Fruit fly (Drosophila melanogaster) whole organism, prepupa: Measurements from ENCODE around the gene Cad87A.

Source experiments
- Blimp-1 ChIP-seq: fragments of 200-800 bp; sonication (Bioruptor generic); optimal IDR thresholded peaks from 3 replicates; lab custom pipeline; 2017; ENCODE audit warnings: missing biosample characterization, missing genetic modification characterization, mild to moderate bottlenecking, moderate library complexity, missing genetic modification reagents
- CG10631 ChIP-seq: fragments of 200-800 bp; sonication (Bioruptor generic); optimal IDR thresholded peaks from 2 replicates; lab custom pipeline; 2016; ENCODE audit warnings: missing biosample characterization, missing genetic modification characterization
- CG11294 ChIP-seq: fragments of 200-800 bp; sonication (Bioruptor generic); IDR thresholded peaks from 2 replicates; pipeline ENCODE4 v1.3.6; 2022; ENCODE audit warnings: missing biosample characterization, missing genetic modification characterization
- CG11762 ChIP-seq: fragments of 200-800 bp; sonication (Bioruptor generic); optimal IDR thresholded peaks from 3 replicates; lab custom pipeline; 2016; ENCODE audit warnings: missing biosample characterization, missing genetic modification characterization; ENCODE audit not compliant: insufficient read depth
- CG11902 ChIP-seq: fragments of 200-800 bp; sonication (Bioruptor generic); optimal IDR thresholded peaks from 3 replicates; lab custom pipeline; 2016; ENCODE audit warnings: missing biosample characterization, missing genetic modification characterization
- CG15336 ChIP-seq: fragments of 200-800 bp; sonication (Bioruptor generic); IDR thresholded peaks from 2 replicates; pipeline ENCODE4 v1.3.6; 2022; ENCODE audit warnings: missing biosample characterization, missing genetic modification characterization
- CG16779 ChIP-seq: fragments of 200-800 bp; sonication (Bioruptor generic); optimal IDR thresholded peaks from 3 replicates; lab custom pipeline; 2017; ENCODE audit warnings: missing biosample characterization, mild to moderate bottlenecking, missing genetic modification characterization
- CG3032 ChIP-seq: fragments of 200-800 bp; optimal IDR thresholded peaks from 2 replicates; lab custom pipeline; 2019; ENCODE audit warnings: missing biosample characterization, mild to moderate bottlenecking, missing genetic modification characterization, moderate library complexity
- CG31627 ChIP-seq: fragments of 200-800 bp; sonication (Bioruptor generic); optimal IDR thresholded peaks from 3 replicates; lab custom pipeline; 2016; ENCODE audit warnings: missing biosample characterization, missing genetic modification characterization
- CG32006 ChIP-seq: fragments of 200-800 bp; sonication (Bioruptor generic); optimal IDR thresholded peaks from 3 replicates; lab custom pipeline; 2017; ENCODE audit warnings: missing biosample characterization, mild to moderate bottlenecking, missing genetic modification characterization
- CG34406 ChIP-seq: fragments of 200-800 bp; sonication (Bioruptor generic); optimal IDR thresholded peaks from 3 replicates; lab custom pipeline; 2016; ENCODE audit warnings: missing biosample characterization, missing genetic modification characterization
- CG3919 ChIP-seq: fragments of 200-800 bp; sonication (Bioruptor generic); optimal IDR thresholded peaks from 3 replicates; lab custom pipeline; 2016; ENCODE audit warnings: missing biosample characterization, missing genetic modification characterization
- CG4318 ChIP-seq: fragments of 200-800 bp; sonication (Bioruptor generic); optimal IDR thresholded peaks from 3 replicates; lab custom pipeline; 2017; ENCODE audit warnings: missing biosample characterization, mild to moderate bottlenecking, missing genetic modification characterization
- CG6163 ChIP-seq: fragments of 200-800 bp; sonication (Bioruptor generic); IDR thresholded peaks from 3 replicates; pipeline ENCODE4 v1.3.6; 2022; ENCODE audit warnings: missing biosample characterization, missing genetic modification characterization
- CG6276 ChIP-seq: fragments of 200-800 bp; sonication (Bioruptor generic); optimal IDR thresholded peaks from 2 replicates; lab custom pipeline; 2017; ENCODE audit warnings: missing biosample characterization, mild to moderate bottlenecking, missing genetic modification characterization
- CG6792 ChIP-seq: fragments of 200-800 bp; sonication (Bioruptor generic); optimal IDR thresholded peaks from 3 replicates; lab custom pipeline; 2016; ENCODE audit warnings: missing biosample characterization, missing genetic modification characterization
- CG6808 ChIP-seq: fragments of 200-800 bp; sonication (Bioruptor generic); optimal IDR thresholded peaks from 3 replicates; lab custom pipeline; 2017; ENCODE audit warnings: missing biosample characterization, missing genetic modification characterization, mild to moderate bottlenecking, moderate library complexity, missing genetic modification reagents
- CG8632 ChIP-seq: fragments of 200-800 bp; sonication (Bioruptor generic); optimal IDR thresholded peaks from 3 replicates; lab custom pipeline; 2016; ENCODE audit warnings: missing biosample characterization, missing genetic modification characterization
- CG9139 ChIP-seq: fragments of 200-800 bp; sonication (Bioruptor generic); optimal IDR thresholded peaks from 3 replicates; lab custom pipeline; 2017; ENCODE audit warnings: missing biosample characterization, mild to moderate bottlenecking, missing genetic modification characterization
- Eip75B ChIP-seq: fragments of 200-800 bp; sonication (Bioruptor generic); optimal IDR thresholded peaks from 3 replicates; lab custom pipeline; 2016; ENCODE audit warnings: missing biosample characterization, missing genetic modification characterization
- Eip78C ChIP-seq: fragments of 200-800 bp; sonication (Bioruptor generic); peaks from one replicate; lab custom pipeline; 2016; ENCODE audit warnings: missing biosample characterization, missing genetic modification characterization
- Eip93F ChIP-seq: fragments of 200-800 bp; sonication (Bioruptor generic); optimal IDR thresholded peaks from 2 replicates; lab custom pipeline; 2016; ENCODE audit warnings: missing biosample characterization, mild to moderate bottlenecking, missing genetic modification characterization
- Hr38 ChIP-seq: sonication (Bioruptor generic); optimal IDR thresholded peaks from 2 replicates; lab custom pipeline; 2016; ENCODE audit warnings: missing biosample characterization, missing genetic modification characterization
- Hr39 ChIP-seq: fragments of 200-800 bp; sonication (Bioruptor generic); optimal IDR thresholded peaks from 2 replicates; lab custom pipeline; 2016; ENCODE audit warnings: missing biosample characterization, missing genetic modification characterization
- Hr4 ChIP-seq: fragments of 200-800 bp; sonication (Bioruptor generic); optimal IDR thresholded peaks from 3 replicates; lab custom pipeline; 2016; ENCODE audit warnings: missing biosample characterization, missing genetic modification characterization
- Lpt ChIP-seq: fragments of 200-800 bp; sonication (Bioruptor generic); optimal IDR thresholded peaks from 3 replicates; lab custom pipeline; 2016; ENCODE audit warnings: missing biosample characterization, missing genetic modification characterization
- Met ChIP-seq: fragments of 200-800 bp; sonication (Bioruptor generic); optimal IDR thresholded peaks from 3 replicates; lab custom pipeline; 2016; ENCODE audit warnings: missing biosample characterization, missing genetic modification characterization
- OdsH ChIP-seq: fragments of 200-800 bp; sonication (Bioruptor generic); optimal IDR thresholded peaks from 3 replicates; lab custom pipeline; 2016; ENCODE audit warnings: missing biosample characterization, missing genetic modification characterization
- Smox ChIP-seq: fragments of 200-800 bp; sonication (Bioruptor generic); optimal IDR thresholded peaks from 3 replicates; lab custom pipeline; 2016; ENCODE audit warnings: missing biosample characterization, missing genetic modification characterization
- Sox102F ChIP-seq: fragments of 200-800 bp; sonication (Bioruptor generic); optimal IDR thresholded peaks from 2 replicates; lab custom pipeline; 2016; ENCODE audit warnings: missing biosample characterization, mild to moderate bottlenecking, missing genetic modification characterization
- Sox14 ChIP-seq: fragments of 200-800 bp; sonication (Bioruptor generic); optimal IDR thresholded peaks from 3 replicates; lab custom pipeline; 2016; ENCODE audit warnings: missing biosample characterization, missing genetic modification characterization
- Sox15 ChIP-seq: fragments of 200-800 bp; sonication (Bioruptor generic); optimal IDR thresholded peaks from 3 replicates; lab custom pipeline; 2016; ENCODE audit warnings: missing biosample characterization, missing genetic modification characterization
- achi ChIP-seq: fragments of 200-800 bp; sonication (Bioruptor generic); optimal IDR thresholded peaks from 3 replicates; lab custom pipeline; 2016; ENCODE audit warnings: missing biosample characterization, missing genetic modification characterization
- acj6 ChIP-seq: fragments of 200-800 bp; sonication (Bioruptor generic); optimal IDR thresholded peaks from 3 replicates; lab custom pipeline; 2016; ENCODE audit warnings: missing biosample characterization, missing genetic modification characterization
- cyc ChIP-seq: fragments of 200-800 bp; sonication (Bioruptor generic); optimal IDR thresholded peaks from 3 replicates; lab custom pipeline; 2016; ENCODE audit warnings: missing biosample characterization, missing genetic modification characterization
- dac ChIP-seq: fragments of 200-800 bp; sonication (Bioruptor generic); optimal IDR thresholded peaks from 2 replicates; lab custom pipeline; 2017; ENCODE audit warnings: missing biosample characterization, mild to moderate bottlenecking, missing genetic modification characterization
- dsx ChIP-seq: fragments of 200-800 bp; optimal IDR thresholded peaks from 3 replicates; lab custom pipeline; 2019; ENCODE audit warnings: missing biosample characterization, mild to moderate bottlenecking, missing genetic modification characterization, moderate library complexity; ENCODE audit not compliant: poor library complexity, severe bottlenecking
- eg ChIP-seq: fragments of 200-800 bp; sonication (Bioruptor generic); IDR thresholded peaks from 3 replicates; pipeline ENCODE4 v1.3.6; 2022; ENCODE audit warnings: missing biosample characterization, missing genetic modification characterization
- fd59A ChIP-seq: fragments of 200-800 bp; sonication (Bioruptor generic); optimal IDR thresholded peaks from 2 replicates; lab custom pipeline; 2017; ENCODE audit warnings: missing biosample characterization, mild to moderate bottlenecking, missing genetic modification characterization, missing genetic modification reagents
- fd85E ChIP-seq: fragments of 200-800 bp; sonication (Bioruptor generic); optimal IDR thresholded peaks from 3 replicates; lab custom pipeline; 2016; ENCODE audit warnings: missing biosample characterization, missing genetic modification characterization
- fkh ChIP-seq: fragments of 200-800 bp; sonication (Bioruptor generic); optimal IDR thresholded peaks from 3 replicates; lab custom pipeline; 2017; ENCODE audit warnings: missing biosample characterization, mild to moderate bottlenecking, missing genetic modification characterization, moderate library complexity
- lz ChIP-seq: fragments of 200-800 bp; sonication (Bioruptor generic); optimal IDR thresholded peaks from 3 replicates; lab custom pipeline; 2016; ENCODE audit warnings: missing biosample characterization, missing genetic modification characterization
- net ChIP-seq: fragments of 200-800 bp; sonication (Bioruptor generic); optimal IDR thresholded peaks from 3 replicates; lab custom pipeline; 2016; ENCODE audit warnings: missing biosample characterization, missing genetic modification characterization
- pdm3 ChIP-seq: fragments of 200-800 bp; sonication (Bioruptor generic); optimal IDR thresholded peaks from 3 replicates; lab custom pipeline; 2016; ENCODE audit warnings: missing biosample characterization, missing genetic modification characterization
- salr ChIP-seq, 2 experiments: fragments of 200-800 bp; sonication (Bioruptor generic); optimal IDR thresholded peaks; 3 replicates each; lab custom pipeline; 2016 to 2018; ENCODE audit warnings: missing biosample characterization in 2 of 2, missing genetic modification characterization in 2 of 2, mild to moderate bottlenecking in 1 of 2
- spab ChIP-seq: fragments of 200-800 bp; sonication (Bioruptor generic); optimal IDR thresholded peaks from 2 replicates; lab custom pipeline; 2017; ENCODE audit warnings: missing biosample characterization, mild to moderate bottlenecking, missing genetic modification characterization, missing genetic modification reagents
- ss ChIP-seq, 2 experiments: fragments of 200-800 bp; sonication (Bioruptor generic); optimal IDR thresholded peaks; 2 replicates in 1 of 2; 3 replicates in 1 of 2; lab custom pipeline; 2017 to 2018; ENCODE audit warnings: mild to moderate bottlenecking in 2 of 2, missing biosample characterization in 2 of 2, missing genetic modification characterization in 2 of 2, moderate library complexity in 1 of 2
- svp ChIP-seq: fragments of 200-800 bp; sonication (Bioruptor generic); peaks from one replicate; lab custom pipeline; 2016; ENCODE audit warnings: missing biosample characterization, missing genetic modification characterization
- vri ChIP-seq: fragments of 200-800 bp; sonication (Bioruptor generic); optimal IDR thresholded peaks from 3 replicates; lab custom pipeline; 2016; ENCODE audit warnings: missing biosample characterization, mild to moderate bottlenecking, missing genetic modification characterization

The Cad87A gene

dm6 chr3R:11850917-11851897 is 97.7 kb downstream of the Cad87A start:
- peak; percentile 96 for TF ChIP-seq dac (GFP tag; lab: Kevin White, UChicago)
- TF ChIP-seq fd59A = peak; percentile 75
- no peak for TF ChIP-seq fd85E (GFP tag; lab: Kevin White, UChicago)
- peak; percentile 79 for TF ChIP-seq Met
- TF ChIP-seq vri (GFP tag; lab: Kevin White, UChicago) = no peak
- peak; percentile 79 for TF ChIP-seq dsx (GFP tag; lab: Kevin White, UChicago)
- TF ChIP-seq ss (GFP tag; optimal IDR thresholded peaks at IDR 0.05; lab: Kevin White, UChicago) = peak; percentile 68 to 75
- peak; percentile 84 for TF ChIP-seq CG3032
- TF ChIP-seq CG11294 (GFP tag; lab: Robert Waterston, UW) = peak; percentile 87
- TF ChIP-seq CG6808 (GFP tag; lab: Kevin White, UChicago) = peak; percentile 79
- peak; percentile 96 for TF ChIP-seq Lpt (GFP tag; lab: Kevin White, UChicago)
- TF ChIP-seq eg (GFP tag; lab: Robert Waterston, UW) = peak; percentile 91
- TF ChIP-seq CG32006 = peak; percentile 98
- peak; percentile 95 for TF ChIP-seq CG6276
- peak; percentile 75 for TF ChIP-seq CG6792 (GFP tag; lab: Kevin White, UChicago)
- TF ChIP-seq Eip75B (GFP tag; lab: Kevin White, UChicago) = peak; percentile 87
- peak; percentile 69 for TF ChIP-seq Smox (GFP tag; lab: Kevin White, UChicago)
- TF ChIP-seq Eip93F = no peak
- peak; percentile 58 for TF ChIP-seq CG11902 (GFP tag; lab: Kevin White, UChicago)
- peak; percentile 92 for TF ChIP-seq svp
- TF ChIP-seq CG15336 = peak; percentile 97
- peak; percentile 81 for TF ChIP-seq CG11762 (GFP tag; lab: Kevin White, UChicago)
- peak; percentile 85 for TF ChIP-seq CG6163 (GFP tag; lab: Robert Waterston, UW)
- TF ChIP-seq spab (GFP tag; lab: Kevin White, UChicago) = peak; percentile 77
- peak; percentile 70 for TF ChIP-seq Sox102F (GFP tag; lab: Kevin White, UChicago)
- peak; percentile 55 for TF ChIP-seq Hr38 (GFP tag; lab: Kevin White, UChicago)
- TF ChIP-seq Hr39 (GFP tag; lab: Kevin White, UChicago) = peak; percentile 80
- TF ChIP-seq CG4318 (GFP tag; lab: Kevin White, UChicago) = peak; percentile 95
- peak; percentile 39 for TF ChIP-seq Sox15 (GFP tag; lab: Kevin White, UChicago)
- peak; percentile 56 for TF ChIP-seq fkh (GFP tag; lab: Kevin White, UChicago)
- peak; percentile 92 for TF ChIP-seq Sox14 (GFP tag; lab: Kevin White, UChicago)
- TF ChIP-seq CG8632 (GFP tag; lab: Kevin White, UChicago) = peak; percentile 72
- peak; percentile 97 for TF ChIP-seq Hr4 (GFP tag; lab: Kevin White, UChicago)
- TF ChIP-seq net (GFP tag; lab: Kevin White, UChicago) = peak; percentile 90
- peak; percentile 78 for TF ChIP-seq CG31627 (GFP tag; lab: Kevin White, UChicago)
- peak; percentile 68 to 96 for TF ChIP-seq salr (GFP tag; optimal IDR thresholded peaks at IDR 0.05; lab: Kevin White, UChicago)
- TF ChIP-seq Blimp-1 = peak; percentile 0
- peak; percentile 56 for TF ChIP-seq CG9139 (GFP tag; lab: Kevin White, UChicago)
- TF ChIP-seq OdsH = peak; percentile 93
- peak; percentile 87 for TF ChIP-seq acj6 (GFP tag; lab: Kevin White, UChicago)
- peak; percentile 97 for TF ChIP-seq Eip78C
- peak; percentile 70 for TF ChIP-seq cyc (GFP tag; lab: Kevin White, UChicago)
- peak; percentile 73 for TF ChIP-seq CG34406 (GFP tag; lab: Kevin White, UChicago)
- TF ChIP-seq achi = peak; percentile 88
- TF ChIP-seq CG16779 (tag; lab: Kevin White, UChicago) = peak; percentile 87
- TF ChIP-seq lz (GFP tag; lab: Kevin White, UChicago) = peak; percentile 73
- TF ChIP-seq pdm3 = peak; percentile 90
- TF ChIP-seq CG3919 (GFP tag; lab: Kevin White, UChicago) = peak; percentile 90
- peak; percentile 89 for TF ChIP-seq CG10631 (GFP tag; lab: Kevin White, UChicago)
